Worm (Caenorhabditis elegans) whole organism, L1 larva: ENCODE measurements around the gene B0310.6.

Experiments used
- C16A3.4 ChIP-seq: fragments of 150-350 bp; optimal IDR thresholded peaks from 2 replicates; lab custom pipeline; 2014; ENCODE audit warnings: missing biosample characterization, missing genetic modification characterization
- aly-2 ChIP-seq: fragments of 150-350 bp; optimal IDR thresholded peaks from 2 replicates; lab custom pipeline; 2014; ENCODE audit warnings: missing biosample characterization, missing genetic modification characterization
- ceh-63 ChIP-seq: fragments of 200-800 bp; sonication (Bioruptor generic); optimal IDR thresholded peaks from 2 replicates; lab custom pipeline; 2018; ENCODE audit warnings: mild to moderate bottlenecking, missing genetic modification characterization, missing compliant biosample characterization
- ceh-82 ChIP-seq, 3 experiments: fragments of 150-350 bp in 1 of 3; sonication (generic microtip) in 2 of 3; optimal IDR thresholded peaks; 2 replicates each; lab custom pipeline; 2014 to 2017; ENCODE audit warnings: missing biosample characterization in 3 of 3, missing genetic modification characterization in 3 of 3
- ceh-88 ChIP-seq: fragments of 200-800 bp; sonication (Bioruptor generic); IDR thresholded peaks from 2 replicates; pipeline ENCODE4 v1.3.6; 2022; ENCODE audit warnings: missing genetic modification characterization, missing compliant biosample characterization
- dpl-1 ChIP-seq, 3 experiments: fragments of 150-350 bp in 2 of 3; sonication (generic microtip) in 1 of 3; optimal IDR thresholded peaks; 2 replicates each; lab custom pipeline; 2014 to 2017; ENCODE audit warnings: missing biosample characterization in 3 of 3, missing genetic modification characterization in 3 of 3, missing genetic modification reagents in 3 of 3
- dsc-1 ChIP-seq: sonication (generic microtip); optimal IDR thresholded peaks from 2 replicates; lab custom pipeline; 2016; ENCODE audit warnings: mild to moderate bottlenecking, missing genetic modification characterization, missing compliant biosample characterization
- efl-1 ChIP-seq, 4 experiments: fragments of 150-350 bp; optimal IDR thresholded peaks in 3 of 4; peaks in 1 of 4; 1 replicate in 1 of 4; 2 replicates in 3 of 4; lab custom pipeline; 2014; ENCODE audit warnings: missing biosample characterization in 2 of 4, missing genetic modification characterization in 2 of 4, missing genetic modification reagents in 2 of 4
- elt-2 ChIP-seq: sonication (generic microtip); optimal IDR thresholded peaks from 2 replicates; lab custom pipeline; 2016; ENCODE audit warnings: missing genetic modification characterization, mild to moderate bottlenecking, inconsistent platforms, missing compliant biosample characterization, missing genetic modification reagents
- elt-3 ChIP-seq, 6 experiments: fragments of 150-350 bp in 1 of 6; sonication (generic microtip); optimal IDR thresholded peaks; 2 replicates each; lab custom pipeline; 2017 to 2018; ENCODE audit warnings: missing biosample characterization in 6 of 6, missing genetic modification characterization in 6 of 6, inconsistent platforms in 1 of 6
- fkh-10 ChIP-seq: sonication (generic microtip); optimal IDR thresholded peaks from 2 replicates; lab custom pipeline; 2017; ENCODE audit warnings: missing biosample characterization, missing genetic modification reagents, missing genetic modification characterization
- fkh-4 ChIP-seq: sonication (generic microtip); optimal IDR thresholded peaks from 2 replicates; lab custom pipeline; 2016; ENCODE audit warnings: missing compliant biosample characterization, missing genetic modification characterization, borderline replicate concordance
- fkh-8 ChIP-seq: sonication (generic microtip); optimal IDR thresholded peaks from 2 replicates; lab custom pipeline; 2016; ENCODE audit warnings: mild to moderate bottlenecking, missing genetic modification characterization, missing compliant biosample characterization
- fos-1 ChIP-seq: fragments of 150-350 bp; optimal IDR thresholded peaks from 2 replicates; lab custom pipeline; 2014; ENCODE audit warnings: missing biosample characterization, missing genetic modification characterization
- irx-1 ChIP-seq: sonication (generic microtip); optimal IDR thresholded peaks from 2 replicates; lab custom pipeline; 2016; ENCODE audit warnings: missing genetic modification characterization, missing compliant biosample characterization
- jun-1 ChIP-seq: fragments of 150-350 bp; optimal IDR thresholded peaks from 2 replicates; lab custom pipeline; 2014; ENCODE audit warnings: missing biosample characterization, missing genetic modification reagents, missing genetic modification characterization
- lin-13 ChIP-seq: fragments of 150-350 bp; optimal IDR thresholded peaks from 2 replicates; lab custom pipeline; 2014; ENCODE audit warnings: missing biosample characterization, missing genetic modification reagents, missing genetic modification characterization
- lin-14 ChIP-seq: fragments of 200-800 bp; sonication (Bioruptor generic); optimal IDR thresholded peaks from 2 replicates; lab custom pipeline; 2018; ENCODE audit warnings: mild to moderate bottlenecking, missing genetic modification characterization, moderate library complexity, missing compliant biosample characterization
- lir-3 ChIP-seq: sonication (generic microtip); optimal IDR thresholded peaks from 2 replicates; lab custom pipeline; 2016; ENCODE audit warnings: mild to moderate bottlenecking, missing genetic modification characterization, moderate library complexity, missing compliant biosample characterization; ENCODE audit not compliant: poor library complexity
- lsy-2 ChIP-seq, 2 experiments: fragments of 150-350 bp; optimal IDR thresholded peaks; 2 replicates each; lab custom pipeline; 2014; ENCODE audit warnings: missing biosample characterization in 2 of 2, missing genetic modification characterization in 2 of 2
- mdl-1 ChIP-seq, 2 experiments: fragments of 150-350 bp; optimal IDR thresholded peaks; 2 replicates each; lab custom pipeline; 2014 to 2017; ENCODE audit warnings: missing biosample characterization in 2 of 2, missing genetic modification characterization in 2 of 2, inconsistent platforms in 1 of 2
- mef-2 ChIP-seq: fragments of 150-350 bp; optimal IDR thresholded peaks from 2 replicates; lab custom pipeline; 2014; ENCODE audit warnings: missing biosample characterization, missing genetic modification characterization
- mep-1 ChIP-seq: fragments of 150-350 bp; optimal IDR thresholded peaks from 2 replicates; lab custom pipeline; 2014; ENCODE audit warnings: missing biosample characterization, missing genetic modification characterization
- nhr-11 ChIP-seq: fragments of 150-350 bp; optimal IDR thresholded peaks from 2 replicates; lab custom pipeline; 2014; ENCODE audit warnings: missing biosample characterization, missing genetic modification characterization
- nhr-19 ChIP-seq: fragments of 200-800 bp; sonication (Bioruptor generic); conservative IDR thresholded peaks from 2 replicates; pipeline ENCODE4 v1.3.6; 2022; ENCODE audit warnings: missing genetic modification characterization, missing compliant biosample characterization
- nhr-20 ChIP-seq: sonication (generic microtip); optimal IDR thresholded peaks from 2 replicates; lab custom pipeline; 2016; ENCODE audit warnings: mild to moderate bottlenecking, missing genetic modification characterization, missing compliant biosample characterization
- nhr-71 ChIP-seq: sonication (generic microtip); optimal IDR thresholded peaks from 2 replicates; lab custom pipeline; 2016; ENCODE audit warnings: mild to moderate bottlenecking, missing genetic modification characterization, moderate library complexity, missing compliant biosample characterization
- nhr-76 ChIP-seq: sonication (generic microtip); optimal IDR thresholded peaks from 2 replicates; lab custom pipeline; 2017; ENCODE audit warnings: missing biosample characterization, missing genetic modification characterization
- nhr-77 ChIP-seq: fragments of 150-350 bp; optimal IDR thresholded peaks from 2 replicates; lab custom pipeline; 2014; ENCODE audit warnings: missing biosample characterization, missing genetic modification characterization
- nhr-90 ChIP-seq: sonication (generic microtip); optimal IDR thresholded peaks from 2 replicates; lab custom pipeline; 2016; ENCODE audit warnings: mild to moderate bottlenecking, missing genetic modification characterization, missing compliant biosample characterization; ENCODE audit not compliant: poor library complexity
- pag-3 ChIP-seq: sonication (generic microtip); optimal IDR thresholded peaks from 2 replicates; lab custom pipeline; 2017; ENCODE audit warnings: missing genetic modification characterization, mild to moderate bottlenecking, missing compliant biosample characterization, antibody characterized with exemption, borderline replicate concordance; ENCODE audit not compliant: insufficient read depth
- pax-3 ChIP-seq: fragments of 200-800 bp; sonication (Bioruptor generic); optimal IDR thresholded peaks from 2 replicates; lab custom pipeline; 2018; ENCODE audit warnings: mild to moderate bottlenecking, missing genetic modification characterization, moderate library complexity, missing compliant biosample characterization
- rnt-1 ChIP-seq: sonication (generic microtip); optimal IDR thresholded peaks from 2 replicates; lab custom pipeline; 2016; ENCODE audit warnings: mild to moderate bottlenecking, missing genetic modification characterization, moderate library complexity, missing compliant biosample characterization
- skn-1 ChIP-seq: fragments of 150-350 bp; optimal IDR thresholded peaks from 2 replicates; lab custom pipeline; 2014; ENCODE audit warnings: missing biosample characterization, missing genetic modification characterization
- snpc-4 ChIP-seq: fragments of 150-350 bp; optimal IDR thresholded peaks from 2 replicates; lab custom pipeline; 2014; ENCODE audit warnings: missing biosample characterization, missing genetic modification characterization
- snu-23 ChIP-seq: sonication (generic microtip); optimal IDR thresholded peaks from 2 replicates; lab custom pipeline; 2016; ENCODE audit warnings: missing genetic modification characterization, missing compliant biosample characterization
- sox-4 ChIP-seq: sonication (generic microtip); optimal IDR thresholded peaks from 2 replicates; lab custom pipeline; 2016; ENCODE audit warnings: missing genetic modification characterization, missing compliant biosample characterization
- sptf-1 ChIP-seq: fragments of 150-350 bp; optimal IDR thresholded peaks from 2 replicates; lab custom pipeline; 2014; ENCODE audit warnings: missing biosample characterization, missing genetic modification characterization
- swsn-7 ChIP-seq: sonication (generic microtip); optimal IDR thresholded peaks from 2 replicates; lab custom pipeline; 2016; ENCODE audit warnings: missing genetic modification characterization, missing compliant biosample characterization
- tbx-2 ChIP-seq: sonication (generic microtip); optimal IDR thresholded peaks from 2 replicates; lab custom pipeline; 2016; ENCODE audit warnings: missing genetic modification characterization, missing compliant biosample characterization
- tlp-1 ChIP-seq: fragments of 150-350 bp; optimal IDR thresholded peaks from 2 replicates; lab custom pipeline; 2014; ENCODE audit warnings: missing biosample characterization, missing genetic modification characterization
- unc-130 ChIP-seq: fragments of 150-350 bp; optimal IDR thresholded peaks from 2 replicates; lab custom pipeline; 2017; ENCODE audit warnings: missing biosample characterization, missing genetic modification characterization, inconsistent platforms
- unc-98 ChIP-seq: fragments of 200-800 bp; sonication (Bioruptor generic); IDR thresholded peaks from 2 replicates; pipeline ENCODE4 v1.3.6; 2022; ENCODE audit warnings: missing genetic modification characterization, missing compliant biosample characterization
- vab-15 ChIP-seq: sonication (generic microtip); optimal IDR thresholded peaks from 2 replicates; lab custom pipeline; 2017; ENCODE audit warnings: missing genotype, mild to moderate bottlenecking, missing genetic modification characterization, missing compliant biosample characterization
- xbp-1 ChIP-seq: sonication (generic microtip); optimal IDR thresholded peaks from 2 replicates; lab custom pipeline; 2016; ENCODE audit warnings: missing genetic modification characterization, missing compliant biosample characterization
- ztf-4 ChIP-seq: fragments of 150-350 bp; optimal IDR thresholded peaks from 2 replicates; lab custom pipeline; 2014; ENCODE audit warnings: missing biosample characterization, missing genetic modification characterization

Gene B0310.6

ce11 chrX:492919-493318 lies 37.9 kb downstream of the B0310.6 start, which contains the start of gene B0310.1:
B0310.1 (plus strand) TSS chrX:493228.
- TF ChIP-seq dsc-1 (tag; lab: Kevin White, UChicago) (peak; percentile 33), rnt-1 (peak; percentile 53), snu-23 (GFP tag; lab: Kevin White, UChicago) (peak; percentile 40), nhr-20 (tag; lab: Kevin White, UChicago) (no peak), pag-3 (peak; percentile 98), lin-13 (GFP tag; lab: Kevin White, UChicago) (no peak), lin-14 (peak; percentile 51), mdl-1 (tag; optimal IDR thresholded peaks at IDR 0.05; lab: Kevin White, UChicago) (no peak), sptf-1 (tag; lab: Kevin White, UChicago) (no peak), ztf-4 (tag; lab: Kevin White, UChicago) (no peak), lsy-2 (tag; optimal IDR thresholded peaks at IDR 0.05; lab: Kevin White, UChicago) (peak in 1 of 2 experiments; percentile 3), elt-3 (tag; optimal IDR thresholded peaks at IDR 0.05; lab: Kevin White, UChicago) (no peak), nhr-71 (tag; lab: Kevin White, UChicago) (peak; percentile 31), sox-4 (tag; lab: Kevin White, UChicago) (no peak), aly-2 (tag; lab: Kevin White, UChicago) (no peak), nhr-11 (tag; lab: Kevin White, UChicago) (no peak), nhr-76 (tag; lab: Kevin White, UChicago) (no peak)

ce11 chrX:489635-490105 lies 41.1 kb downstream of the B0310.6 start, which contains the start of gene egl-17:
egl-17 (plus strand) TSS chrX:489685.
- TF ChIP-seq ceh-63 (GFP tag; lab: Kevin White, UChicago) (no peak), dsc-1 (tag; lab: Kevin White, UChicago) (peak; percentile 86), C16A3.4 (tag; lab: Kevin White, UChicago) (peak; percentile 70), nhr-77 (tag; lab: Kevin White, UChicago) (peak; percentile 23), snpc-4 (tag; lab: Kevin White, UChicago) (peak; percentile 53), ztf-4 (tag; lab: Kevin White, UChicago) (no peak), ceh-82 (tag; optimal IDR thresholded peaks at IDR 0.05; lab: Kevin White, UChicago) (peak; percentile 32 to 72 (median 57)), sox-4 (tag; lab: Kevin White, UChicago) (peak; percentile 9), mep-1 (tag; lab: Kevin White, UChicago) (peak; percentile 65), unc-130 (tag; lab: Kevin White, UChicago) (no peak), mdl-1 (tag; optimal IDR thresholded peaks at IDR 0.05; lab: Kevin White, UChicago) (peak in 1 of 2 experiments; percentile 54), lin-14 (peak; percentile 63), tlp-1 (tag; lab: Kevin White, UChicago) (no peak), fos-1 (peak; percentile 55), ceh-88 (peak; percentile 48; the same call in 1 of the 2 replicates), pag-3 (no peak), snu-23 (GFP tag; lab: Kevin White, UChicago) (peak; percentile 86), lir-3 (peak; percentile 51), tbx-2 (tag; lab: Kevin White, UChicago) (peak; percentile 45), nhr-20 (tag; lab: Kevin White, UChicago) (peak; percentile 53), aly-2 (tag; lab: Kevin White, UChicago) (no peak), vab-15 (peak; percentile 44), swsn-7 (peak; percentile 65), mef-2 (no peak), nhr-90 (peak; percentile 71), efl-1 (optimal IDR thresholded peaks at IDR 0.05; lab: Kevin White, UChicago) (peak; percentile 17 to 35), efl-1 (GFP tag; optimal IDR thresholded peaks at IDR 0.05 in 1 of 2; lab: Kevin White, UChicago) (peak; percentile 15 to 90), lsy-2 (tag; optimal IDR thresholded peaks at IDR 0.05; lab: Kevin White, UChicago) (peak in 1 of 2 experiments; percentile 50), jun-1 (tag; lab: Kevin White, UChicago) (peak; percentile 49), fkh-4 (tag; lab: Kevin White, UChicago) (no peak), dpl-1 (GFP tag; optimal IDR thresholded peaks at IDR 0.05; lab: Kevin White, UChicago) (peak in 2 of 3 experiments; percentile 28 to 29), rnt-1 (peak; percentile 78), xbp-1 (tag; lab: Kevin White, UChicago) (peak; percentile 44), pax-3 (tag; lab: Kevin White, UChicago) (peak; percentile 59), nhr-71 (tag; lab: Kevin White, UChicago) (peak; percentile 72), skn-1 (tag; lab: Kevin White, UChicago) (peak; percentile 71), irx-1 (tag; lab: Kevin White, UChicago) (peak; percentile 26), fkh-10 (GFP tag; lab: Kevin White, UChicago) (peak; percentile 37), elt-3 (tag; optimal IDR thresholded peaks at IDR 0.05; lab: Kevin White, UChicago) (peak in 2 of 6 experiments; percentile 5 to 21), fkh-8 (peak; percentile 54), nhr-19 (GFP tag; lab: Robert Waterston, UW) (peak; percentile 73), unc-98 (GFP tag; lab: Robert Waterston, UW) (0 out of 2 replicates have a peak, but pooled peaks have one; percentile 23), elt-2 (tag; lab: Kevin White, UChicago) (peak; percentile 36)
